Worm (Caenorhabditis elegans) whole organism, late embryonic: ENCODE data around the gene zipt-3.

Experiments
- C38D4.7 ChIP-seq: fragments of 200-800 bp; sonication (Bioruptor generic); optimal IDR thresholded peaks from 2 replicates; lab custom pipeline; 2018; ENCODE audit warnings: mild to moderate bottlenecking, missing genetic modification characterization, moderate library complexity, missing compliant biosample characterization
- F13H6.1 ChIP-seq: sonication (generic microtip); optimal IDR thresholded peaks from 2 replicates; lab custom pipeline; 2016; ENCODE audit warnings: missing genetic modification characterization, missing compliant biosample characterization
- K02D7.2 ChIP-seq: sonication (generic microtip); optimal IDR thresholded peaks from 2 replicates; lab custom pipeline; 2017; ENCODE audit warnings: mild to moderate bottlenecking, missing genetic modification characterization, missing compliant biosample characterization
- K09A11.1 ChIP-seq: sonication (generic microtip); optimal IDR thresholded peaks from 2 replicates; lab custom pipeline; 2017; ENCODE audit warnings: antibody characterized with exemption, mild to moderate bottlenecking, missing genetic modification characterization, missing compliant biosample characterization; ENCODE audit not compliant: insufficient read depth
- Y22D7AL.16 ChIP-seq: sonication (generic microtip); optimal IDR thresholded peaks from 2 replicates; lab custom pipeline; 2016; ENCODE audit warnings: missing genetic modification characterization, missing compliant biosample characterization
- ama-1 ChIP-seq: fragments of 150-350 bp; optimal IDR thresholded peaks from 2 replicates; lab custom pipeline; 2014
- ceh-14 ChIP-seq: sonication (generic microtip); optimal IDR thresholded peaks from 2 replicates; lab custom pipeline; 2016; ENCODE audit warnings: missing genotype, missing genetic modification characterization, missing compliant biosample characterization
- ceh-18 ChIP-seq: sonication (generic microtip); optimal IDR thresholded peaks from 2 replicates; lab custom pipeline; 2016; ENCODE audit warnings: missing genetic modification characterization, missing compliant biosample characterization
- ceh-24 ChIP-seq: sonication (generic microtip); optimal IDR thresholded peaks from 2 replicates; lab custom pipeline; 2016; ENCODE audit warnings: mild to moderate bottlenecking, missing genetic modification characterization, missing compliant biosample characterization
- ceh-31 ChIP-seq: sonication (generic microtip); optimal IDR thresholded peaks from 2 replicates; lab custom pipeline; 2016; ENCODE audit warnings: missing genetic modification characterization, missing compliant biosample characterization
- ceh-34 ChIP-seq: sonication (generic microtip); optimal IDR thresholded peaks from 2 replicates; lab custom pipeline; 2016; ENCODE audit warnings: mild to moderate bottlenecking, missing genetic modification characterization, missing compliant biosample characterization
- ceh-45 ChIP-seq: fragments of 200-800 bp; sonication (Bioruptor generic); IDR thresholded peaks from 2 replicates; pipeline ENCODE4 v1.3.6; 2022; ENCODE audit warnings: missing genetic modification reagents, missing genetic modification characterization, missing compliant biosample characterization
- ceh-48 ChIP-seq: sonication (generic microtip); optimal IDR thresholded peaks from 2 replicates; lab custom pipeline; 2016; ENCODE audit warnings: missing genetic modification characterization, inconsistent platforms, missing compliant biosample characterization
- ceh-6 ChIP-seq: fragments of 200-800 bp; sonication (Bioruptor generic); optimal IDR thresholded peaks from 2 replicates; lab custom pipeline; 2018; ENCODE audit warnings: mild to moderate bottlenecking, missing genetic modification characterization, missing compliant biosample characterization
- eyg-1 ChIP-seq: sonication (generic microtip); optimal IDR thresholded peaks from 2 replicates; lab custom pipeline; 2016; ENCODE audit warnings: missing genotype, missing genetic modification characterization, missing compliant biosample characterization
- fkh-10 ChIP-seq: fragments of 150-350 bp; optimal IDR thresholded peaks from 2 replicates; lab custom pipeline; 2014; ENCODE audit warnings: missing biosample characterization, missing genetic modification reagents, missing genetic modification characterization
- fkh-6 ChIP-seq: sonication (generic microtip); optimal IDR thresholded peaks from 2 replicates; lab custom pipeline; 2016; ENCODE audit warnings: missing genetic modification characterization, missing compliant biosample characterization
- gmeb-2 ChIP-seq: sonication (generic microtip); optimal IDR thresholded peaks from 2 replicates; lab custom pipeline; 2016; ENCODE audit warnings: missing genetic modification characterization, inconsistent platforms, missing compliant biosample characterization
- hlh-15 ChIP-seq: sonication (generic microtip); optimal IDR thresholded peaks from 2 replicates; lab custom pipeline; 2016; ENCODE audit warnings: missing genetic modification characterization, missing compliant biosample characterization
- hlh-8 ChIP-seq: sonication (generic microtip); optimal IDR thresholded peaks from 2 replicates; lab custom pipeline; 2016; ENCODE audit warnings: missing genotype, missing genetic modification characterization, missing compliant biosample characterization
- nhr-11 ChIP-seq: fragments of 150-350 bp; optimal IDR thresholded peaks from 2 replicates; lab custom pipeline; 2014; ENCODE audit warnings: missing biosample characterization, missing genetic modification characterization
- npax-4 ChIP-seq: sonication (generic microtip); optimal IDR thresholded peaks from 2 replicates; lab custom pipeline; 2016; ENCODE audit warnings: missing genetic modification characterization, missing compliant biosample characterization
- odd-2 ChIP-seq: sonication (generic microtip); optimal IDR thresholded peaks from 2 replicates; lab custom pipeline; 2017; ENCODE audit warnings: antibody characterized with exemption, mild to moderate bottlenecking, missing genetic modification characterization, missing compliant biosample characterization
- pag-3 ChIP-seq: sonication (generic microtip); optimal IDR thresholded peaks from 2 replicates; lab custom pipeline; 2016; ENCODE audit warnings: missing compliant biosample characterization, missing genetic modification characterization, borderline replicate concordance
- pax-1 ChIP-seq: fragments of 150-350 bp; optimal IDR thresholded peaks from 2 replicates; lab custom pipeline; 2014; ENCODE audit warnings: missing biosample characterization, missing genetic modification characterization
- pros-1 ChIP-seq: fragments of 150-350 bp; optimal IDR thresholded peaks from 2 replicates; lab custom pipeline; 2014; ENCODE audit warnings: missing biosample characterization, missing genetic modification reagents, missing genetic modification characterization
- ref-2 ChIP-seq: sonication (generic microtip); optimal IDR thresholded peaks from 2 replicates; lab custom pipeline; 2016; ENCODE audit warnings: missing genetic modification characterization, missing compliant biosample characterization
- sox-2 ChIP-seq: fragments of 200-800 bp; sonication (Bioruptor generic); IDR thresholded peaks from 2 replicates; pipeline ENCODE4 v1.3.6; 2022; ENCODE audit warnings: missing genetic modification reagents, missing genetic modification characterization, missing compliant biosample characterization
- syd-9 ChIP-seq: sonication (generic microtip); optimal IDR thresholded peaks from 2 replicates; lab custom pipeline; 2016; ENCODE audit warnings: mild to moderate bottlenecking, missing genetic modification characterization, moderate library complexity, missing compliant biosample characterization
- ttx-3 ChIP-seq: sonication (generic microtip); optimal IDR thresholded peaks from 2 replicates; lab custom pipeline; 2016; ENCODE audit warnings: missing genetic modification reagents, missing genetic modification characterization, missing compliant biosample characterization
- unc-3 ChIP-seq, 2 experiments: fragments of 200-800 bp in 1 of 2; sonication (Bioruptor generic) in 1 of 2; sonication (generic microtip) in 1 of 2; conservative IDR thresholded peaks in 1 of 2; optimal IDR thresholded peaks in 1 of 2; 2 replicates each; pipeline versions ENCODE4 v1.3.6 to Lab custom; 2016 to 2022; ENCODE audit warnings: missing compliant biosample characterization in 2 of 2, missing genetic modification characterization in 2 of 2, missing genetic modification reagents in 1 of 2
- unc-42 ChIP-seq: sonication (generic microtip); optimal IDR thresholded peaks from 2 replicates; lab custom pipeline; 2016; ENCODE audit warnings: missing genotype, missing genetic modification characterization, missing compliant biosample characterization
- ztf-16 ChIP-seq: sonication (generic microtip); optimal IDR thresholded peaks from 2 replicates; lab custom pipeline; 2017; ENCODE audit warnings: missing genetic modification characterization, missing compliant biosample characterization

zipt-3 gene

DNA sequence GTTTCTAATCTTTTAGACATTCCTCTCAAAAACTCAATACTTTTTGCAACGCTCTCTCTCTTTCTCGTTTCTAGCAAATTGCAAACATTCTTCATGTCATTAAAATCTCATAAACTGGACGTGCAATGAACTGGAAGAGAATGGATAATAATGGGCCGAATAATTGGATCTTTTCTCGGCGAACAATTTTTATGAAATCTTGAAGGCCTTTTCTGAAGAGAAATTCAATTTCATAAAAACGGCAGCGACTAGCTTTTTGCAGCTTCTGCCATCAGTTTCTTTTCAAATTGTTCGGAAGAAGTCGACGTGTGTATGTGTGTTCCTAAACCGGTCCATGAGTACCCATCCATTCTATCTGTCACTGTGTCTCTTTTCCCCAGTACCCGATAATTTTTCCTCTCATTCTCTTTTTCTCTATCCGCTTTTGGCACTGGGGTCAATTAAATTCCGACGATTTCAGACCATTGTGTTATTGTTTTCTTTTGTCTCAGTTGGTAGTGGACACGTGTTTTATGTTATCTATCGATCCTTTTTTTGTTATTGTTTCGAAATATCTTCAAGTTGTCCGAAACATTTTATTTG, 15.2 kb upstream of the zipt-3 start:
- no peak for TF ChIP-seq ceh-6
- peak; percentile 49 for TF ChIP-seq unc-42 (tag; lab: Kevin White, UChicago)
- no peak for TF ChIP-seq ref-2
- TF ChIP-seq gmeb-2 (tag; lab: Kevin White, UChicago), result no peak
- no peak for TF ChIP-seq ceh-18 (tag; lab: Kevin White, UChicago)
- TF ChIP-seq syd-9 (tag; lab: Kevin White, UChicago), result no peak
- no peak for TF ChIP-seq ceh-24 (tag; lab: Kevin White, UChicago)
- peak; percentile 62 for TF ChIP-seq ceh-31
- TF ChIP-seq fkh-6 (tag; lab: Kevin White, UChicago), result no peak
- no peak for TF ChIP-seq fkh-10 (GFP tag; lab: Kevin White, UChicago)
- no peak for TF ChIP-seq ceh-14 (tag; lab: Kevin White, UChicago)

DNA sequence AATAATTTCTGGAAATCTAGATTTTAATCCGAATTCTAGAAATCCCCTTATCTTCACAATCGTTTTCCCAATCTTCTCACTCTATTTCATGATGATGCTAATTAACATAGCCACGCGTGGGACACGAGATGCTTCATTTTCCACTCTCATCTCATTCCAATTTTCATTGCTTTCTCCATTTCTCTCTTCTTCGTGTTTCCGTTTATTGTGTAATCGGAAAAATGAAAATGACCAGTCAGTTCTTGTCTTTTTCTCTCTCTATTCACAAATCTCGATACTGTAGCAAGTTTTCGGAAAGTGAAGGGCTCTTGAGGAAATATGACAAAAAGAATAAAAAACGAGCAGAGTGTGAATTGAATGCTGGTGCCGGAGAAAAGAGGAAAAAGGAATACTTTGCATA, 13.5 kb upstream of the zipt-3 start:
- TF ChIP-seq ceh-45 (GFP tag; lab: Robert Waterston, UW), result no peak
- no peak for TF ChIP-seq pag-3 (tag; lab: Kevin White, UChicago)
- no peak for TF ChIP-seq eyg-1 (tag; lab: Kevin White, UChicago)
- no peak for TF ChIP-seq nhr-11
- no peak for TF ChIP-seq pax-1 (tag; lab: Kevin White, UChicago)
- TF ChIP-seq odd-2 (tag; lab: Kevin White, UChicago), result no peak
- no peak for TF ChIP-seq ttx-3 (tag; lab: Kevin White, UChicago)
- no peak for TF ChIP-seq ceh-14 (tag; lab: Kevin White, UChicago)
- no peak for TF ChIP-seq C38D4.7
- no peak for TF ChIP-seq hlh-15 (tag; lab: Kevin White, UChicago)
- no peak for TF ChIP-seq unc-3 (GFP tag; conservative IDR thresholded peaks at IDR 0.05; lab: Robert Waterston, UW)
- no peak for TF ChIP-seq unc-3 (tag; optimal IDR thresholded peaks at IDR 0.05; lab: Kevin White, UChicago)
- TF ChIP-seq ztf-16 (tag; lab: Kevin White, UChicago), result no peak
- TF ChIP-seq Y22D7AL.16 (tag; lab: Kevin White, UChicago), result no peak
- no peak for TF ChIP-seq pros-1 (tag; lab: Kevin White, UChicago)

DNA sequence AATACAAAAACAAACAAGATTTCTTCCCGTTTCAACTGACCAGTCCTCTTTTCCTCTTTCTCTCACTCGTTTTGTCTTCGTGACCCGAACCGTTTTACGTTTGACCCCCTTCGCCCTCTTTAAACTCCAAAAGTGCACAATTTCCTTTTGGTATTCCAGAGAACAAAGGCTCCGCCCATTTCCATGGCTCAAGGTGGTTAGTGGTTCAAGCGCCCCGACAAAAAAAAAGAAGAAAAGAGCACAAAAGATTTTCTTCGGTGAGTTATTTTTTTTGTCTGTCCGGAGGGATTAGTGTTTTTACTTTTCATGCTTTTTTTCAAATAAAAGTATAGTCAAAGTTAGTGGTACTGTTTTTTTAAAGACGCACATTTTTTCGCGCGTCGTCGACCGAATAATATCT, 10.4 kb upstream of the zipt-3 start, which contains the start of gene osta-2:
TSS of gene osta-2 (plus strand) at position 160 of the 400 bp plus-strand sequence.
- TF ChIP-seq unc-3 (GFP tag; conservative IDR thresholded peaks at IDR 0.05; lab: Robert Waterston, UW) (no peak), unc-3 (tag; optimal IDR thresholded peaks at IDR 0.05; lab: Kevin White, UChicago) (no peak), ceh-48 (tag; lab: Kevin White, UChicago) (no peak), unc-42 (tag; lab: Kevin White, UChicago) (no peak), sox-2 (GFP tag; lab: Robert Waterston, UW) (no peak), ama-1 (lab: Kevin White, UChicago) (no peak), hlh-8 (no peak), F13H6.1 (tag; lab: Kevin White, UChicago) (no peak), ztf-16 (tag; lab: Kevin White, UChicago) (no peak), ceh-31 (no peak), ceh-45 (GFP tag; lab: Robert Waterston, UW) (no peak), pag-3 (tag; lab: Kevin White, UChicago) (no peak)

DNA sequence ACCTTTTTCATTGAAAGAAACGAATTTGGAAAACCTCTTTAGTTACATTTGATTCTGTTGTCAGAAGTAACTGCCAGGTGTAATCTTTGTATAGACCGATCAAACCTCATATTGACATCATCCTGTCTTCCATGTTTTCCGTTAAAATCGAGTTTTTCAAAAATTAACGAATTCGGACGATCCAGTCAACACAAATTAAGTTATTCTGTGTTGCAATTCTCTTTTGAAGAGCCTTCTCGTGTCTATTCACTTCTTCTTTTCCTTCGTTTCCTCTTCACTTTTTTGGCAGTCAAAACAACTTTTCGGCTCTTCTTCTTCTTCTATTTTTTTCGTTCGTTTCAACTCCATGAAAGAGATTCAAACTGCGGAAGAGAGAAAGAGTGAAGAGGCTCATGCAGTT, 9.8 kb upstream of the zipt-3 start:
- TF ChIP-seq K09A11.1, result no peak
- TF ChIP-seq sox-2 (GFP tag; lab: Robert Waterston, UW), result no peak
- TF ChIP-seq ceh-34, result no peak
- no peak for TF ChIP-seq F13H6.1 (tag; lab: Kevin White, UChicago)
- peak; percentile 90 for TF ChIP-seq unc-42 (tag; lab: Kevin White, UChicago)

DNA sequence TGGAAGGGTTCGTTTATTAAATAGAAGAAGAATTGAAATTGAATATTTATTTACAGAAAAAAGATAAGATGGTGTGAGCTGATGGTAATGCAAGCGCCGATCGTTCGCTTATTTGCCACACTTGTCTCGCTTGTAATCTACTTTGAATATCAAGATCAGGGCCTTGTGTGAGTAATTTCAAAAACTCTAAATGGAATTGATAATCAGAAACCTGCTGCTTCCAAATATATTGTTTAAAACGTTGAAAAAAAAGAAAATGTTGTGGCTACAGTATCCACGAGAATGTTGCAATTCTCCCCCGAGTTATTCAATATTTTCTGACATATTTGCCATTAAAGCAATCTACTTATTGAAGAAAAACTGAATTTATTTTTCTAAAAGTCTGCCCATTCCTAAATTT, 7.1 kb upstream of the zipt-3 start:
- TF ChIP-seq K02D7.2 (tag; lab: Kevin White, UChicago) (no peak), npax-4 (no peak)
